Worm (Caenorhabditis elegans): ENCODE measurements around the gene fbxa-211.

fbxa-211 gene

DNA sequence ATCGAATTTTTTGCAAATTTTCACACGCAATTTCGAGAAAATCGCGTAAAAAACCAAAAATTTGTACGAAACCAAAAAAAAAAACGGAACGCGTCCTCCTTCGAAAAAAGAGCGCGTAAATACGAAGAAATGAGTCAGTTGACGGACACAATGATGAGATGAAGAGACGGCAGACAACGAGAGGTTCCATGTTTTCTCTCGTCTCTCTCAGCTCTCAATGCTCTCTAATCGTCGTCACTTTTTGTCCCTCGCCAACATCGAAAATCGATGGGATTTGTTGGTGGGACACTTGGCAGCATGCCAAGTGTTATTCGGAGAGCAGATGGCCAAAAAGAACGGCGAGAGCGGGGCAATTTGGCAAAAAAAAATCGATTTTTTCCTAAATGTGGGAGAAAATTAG lies 48.2 kb upstream of the fbxa-211 start (continued):
- peak; percentile 78 for TF ChIP-seq jun-1 (tag; optimal IDR thresholded peaks at IDR 0.05)
- TF ChIP-seq nhr-71 (tag; optimal IDR thresholded peaks at IDR 0.05): peak; percentile 91
- TF ChIP-seq ama-1 (optimal IDR thresholded peaks at IDR 0.05): no peak
- peak; percentile 54 for TF ChIP-seq egl-13 (tag; optimal IDR thresholded peaks at IDR 0.05)
- no peak for TF ChIP-seq ceh-90 (tag; optimal IDR thresholded peaks at IDR 0.05)
- no peak for TF ChIP-seq unc-130 (tag; optimal IDR thresholded peaks at IDR 0.05)
- peak; percentile 81 for TF ChIP-seq fos-1 (tag; optimal IDR thresholded peaks at IDR 0.05)
- peak; percentile 54 for TF ChIP-seq irx-1 (tag; optimal IDR thresholded peaks at IDR 0.05)
- peak; percentile 83 for TF ChIP-seq snpc-4 (tag; optimal IDR thresholded peaks at IDR 0.05)
- peak; percentile 88 for TF ChIP-seq nhr-19 (GFP tag; conservative IDR thresholded peaks at IDR 0.05)
- TF ChIP-seq blmp-1 (tag; optimal IDR thresholded peaks at IDR 0.05): no peak
- TF ChIP-seq nhr-84 (tag; optimal IDR thresholded peaks at IDR 0.05): no peak
- TF ChIP-seq tlp-1 (tag; optimal IDR thresholded peaks at IDR 0.05): no peak
- TF ChIP-seq aha-1 (tag; optimal IDR thresholded peaks at IDR 0.05): no peak
- TF ChIP-seq dsc-1 (tag; optimal IDR thresholded peaks at IDR 0.05): peak; percentile 78
- no peak for TF ChIP-seq C04F5.9 (tag; optimal IDR thresholded peaks at IDR 0.05)
- TF ChIP-seq lin-13 (GFP tag; optimal IDR thresholded peaks at IDR 0.05): peak; percentile 45
- TF ChIP-seq Y116A8C.19 (tag; optimal IDR thresholded peaks at IDR 0.05; ENCODE audit: borderline replicate concordance): no peak
- TF ChIP-seq nhr-28 (tag; optimal IDR thresholded peaks at IDR 0.05): no peak
- TF ChIP-seq mab-9 (GFP tag; IDR thresholded peaks at IDR 0.05): no peak
- no peak for TF ChIP-seq hpl-2 (GFP tag; optimal IDR thresholded peaks at IDR 0.05)
- TF ChIP-seq C34B4.2 (tag; optimal IDR thresholded peaks at IDR 0.05): no peak
- no peak for TF ChIP-seq ets-5 (GFP tag; IDR thresholded peaks at IDR 0.05)
- TF ChIP-seq ceh-82 (tag; optimal IDR thresholded peaks at IDR 0.05): peak; percentile 17 to 89 (median 79)
- no peak for TF ChIP-seq nhr-20 (tag; optimal IDR thresholded peaks at IDR 0.05)
- TF ChIP-seq zag-1 (tag; optimal IDR thresholded peaks at IDR 0.05): no peak
- no peak for TF ChIP-seq ceh-63 (GFP tag; optimal IDR thresholded peaks at IDR 0.05)
- TF ChIP-seq nhr-77 (tag; optimal IDR thresholded peaks at IDR 0.05): peak; percentile 50
- no peak for TF ChIP-seq nhr-90 (tag; optimal IDR thresholded peaks at IDR 0.05; ENCODE audit: poor library complexity)
- peak; percentile 83 for TF ChIP-seq tbx-2 (tag; optimal IDR thresholded peaks at IDR 0.05)
- TF ChIP-seq F16B12.6 (tag; optimal IDR thresholded peaks at IDR 0.05): peak; percentile 8
- no peak for TF ChIP-seq lir-3 (tag; optimal IDR thresholded peaks at IDR 0.05; ENCODE audit: poor library complexity)
- no peak for TF ChIP-seq C16A3.4 (tag; optimal IDR thresholded peaks at IDR 0.05)
- TF ChIP-seq ceh-8 (GFP tag; optimal IDR thresholded peaks at IDR 0.05): no peak
- TF ChIP-seq sptf-1 (tag; optimal IDR thresholded peaks at IDR 0.05): no peak
- no peak for TF ChIP-seq elt-3 (tag; optimal IDR thresholded peaks at IDR 0.05)
- peak; percentile 82 for TF ChIP-seq aly-2 (tag; optimal IDR thresholded peaks at IDR 0.05)

ce11 chrV:18081857-18082256 lies 45.5 kb upstream of the fbxa-211 start, which contains the start of gene nova-1:
TSS of gene nova-1 (minus strand) at chrV:18081957.
- TF ChIP-seq nhr-12 (tag; optimal IDR thresholded peaks at IDR 0.05) (no peak), unc-30 (tag; optimal IDR thresholded peaks at IDR 0.05) (no peak), aha-1 (tag; optimal IDR thresholded peaks at IDR 0.05) (no peak)

DNA sequence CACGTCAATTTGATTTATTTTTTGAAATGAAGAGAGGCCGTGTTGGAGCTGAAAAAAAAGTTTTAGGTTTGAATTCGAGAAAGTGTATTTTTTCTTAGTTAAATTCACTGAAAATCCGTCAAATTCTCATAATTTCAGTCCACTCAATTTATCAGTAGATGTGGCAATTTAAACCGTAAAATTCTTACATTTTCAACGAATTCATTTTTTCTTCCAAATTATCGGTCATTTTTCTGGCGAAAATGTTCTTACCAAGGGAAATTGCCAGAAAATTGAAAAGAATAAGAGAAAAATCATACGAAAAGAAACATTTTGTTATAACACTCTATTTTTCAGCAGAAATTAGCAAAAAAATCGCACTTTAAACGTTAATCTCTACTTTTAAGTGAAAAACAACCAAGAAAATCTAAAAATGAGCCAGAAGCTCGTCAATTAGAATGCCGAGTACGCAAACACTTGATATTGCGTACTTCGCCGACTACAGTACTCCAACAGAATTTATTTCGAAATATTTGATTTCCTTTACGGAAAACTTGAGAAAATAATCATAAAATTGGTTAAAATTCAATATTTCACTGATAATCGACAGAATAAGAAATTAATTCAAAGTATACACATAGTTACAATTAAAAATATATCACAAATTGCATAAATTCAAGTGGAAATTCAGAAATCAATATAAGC lies 42.0 kb upstream of the fbxa-211 start, which contains the start of gene fbxa-106:
Gene fbxa-106 (minus strand): TSS at position 51 of the 684 bp plus-strand sequence.
- no peak for TF ChIP-seq rnt-1 (tag; optimal IDR thresholded peaks at IDR 0.05)
- no peak for TF ChIP-seq ama-1 (optimal IDR thresholded peaks at IDR 0.05)
- no peak for TF ChIP-seq nhr-90 (tag; optimal IDR thresholded peaks at IDR 0.05; ENCODE audit: poor library complexity)
- no peak for TF ChIP-seq hpl-2 (GFP tag; optimal IDR thresholded peaks at IDR 0.05)
- no peak for TF ChIP-seq nhr-237 (tag; optimal IDR thresholded peaks at IDR 0.05)
- no peak for TF ChIP-seq tbx-2 (tag; optimal IDR thresholded peaks at IDR 0.05)
- TF ChIP-seq ceh-82 (tag; optimal IDR thresholded peaks at IDR 0.05): no peak
- no peak for TF ChIP-seq lin-15B (tag; optimal IDR thresholded peaks at IDR 0.05)
- no peak for TF ChIP-seq efl-3 (GFP tag; optimal IDR thresholded peaks at IDR 0.05)
- TF ChIP-seq sup-37 (GFP tag; optimal IDR thresholded peaks at IDR 0.05): no peak
- no peak for TF ChIP-seq lin-39 (tag; optimal IDR thresholded peaks at IDR 0.05)
- no peak for TF ChIP-seq nhr-28 (tag; optimal IDR thresholded peaks at IDR 0.05)
- no peak for TF ChIP-seq egl-13 (tag; optimal IDR thresholded peaks at IDR 0.05)

Measured in whole organism, L1 larva.